Worm (Caenorhabditis elegans) whole organism, young adult: ENCODE data around the gene syx-4.

Source experiments
- F49E8.2 ChIP-seq: sonication (generic microtip); optimal IDR thresholded peaks from 3 replicates; lab custom pipeline; 2017; ENCODE audit warnings: missing genetic modification characterization, mild to moderate bottlenecking, missing compliant biosample characterization, antibody characterized with exemption, moderate library complexity; ENCODE audit not compliant: insufficient read depth
- K11D2.4 ChIP-seq: fragments of 200-800 bp; sonication (Bioruptor generic); IDR thresholded peaks from 2 replicates; pipeline ENCODE4 v1.3.6; 2022; ENCODE audit warnings: missing genetic modification reagents, missing genetic modification characterization, missing compliant biosample characterization
- Y53F4B.3 ChIP-seq: fragments of 200-800 bp; sonication (Bioruptor generic); IDR thresholded peaks from 2 replicates; pipeline ENCODE4 v1.3.6; 2022; ENCODE audit warnings: missing genetic modification reagents, missing genetic modification characterization, missing compliant biosample characterization
- ceh-40 ChIP-seq: fragments of 200-800 bp; sonication (Bioruptor generic); IDR thresholded peaks from 2 replicates; pipeline ENCODE4 v1.3.6; 2022; ENCODE audit warnings: missing genetic modification characterization, missing compliant biosample characterization
- dpff-1 ChIP-seq: sonication (generic microtip); optimal IDR thresholded peaks from 2 replicates; lab custom pipeline; 2017; ENCODE audit warnings: mild to moderate bottlenecking, missing genetic modification characterization, missing compliant biosample characterization
- mel-28 ChIP-seq: sonication (generic microtip); optimal IDR thresholded peaks from 2 replicates; lab custom pipeline; 2016; ENCODE audit warnings: borderline replicate concordance, mild to moderate bottlenecking, missing genetic modification characterization, missing compliant biosample characterization

- TF ChIP-seq Y53F4B.3 (GFP tag; lab: Robert Waterston, UW) (no peak), K11D2.4 (GFP tag; lab: Robert Waterston, UW) (no peak), mel-28 (tag; lab: Kevin White, UChicago) (no peak), ceh-40 (GFP tag; lab: Robert Waterston, UW) (no peak), F49E8.2 (tag; lab: Kevin White, UChicago) (no peak), dpff-1 (tag; lab: Kevin White, UChicago) (no peak)
Observed at ce11 chrIV:8456899-8457298, at the start of gene syx-4.
